Fruit fly (Drosophila melanogaster) whole organism, pupa: ENCODE measurements around the gene NUCB1.

ENCODE experiments used
- CG34367 ChIP-seq: fragments of 200-800 bp; sonication (Bioruptor generic); optimal IDR thresholded peaks from 2 replicates; lab custom pipeline; 2018; ENCODE audit warnings: missing biosample characterization, mild to moderate bottlenecking, missing genetic modification characterization
- CG4496 ChIP-seq: fragments of 200-800 bp; sonication (Bioruptor generic); IDR thresholded peaks from 3 replicates; pipeline ENCODE4 v1.3.6; 2022; ENCODE audit warnings: missing biosample characterization, missing genetic modification characterization
- CG8301 ChIP-seq: fragments of 200-800 bp; sonication (Bioruptor generic); optimal IDR thresholded peaks from 2 replicates; lab custom pipeline; 2018; ENCODE audit warnings: missing biosample characterization, mild to moderate bottlenecking, missing genetic modification characterization
- D1 ChIP-seq: fragments of 200-800 bp; sonication (Bioruptor generic); optimal IDR thresholded peaks from 2 replicates; lab custom pipeline; 2018; ENCODE audit warnings: missing biosample characterization, mild to moderate bottlenecking, missing genetic modification characterization, moderate library complexity
- EcR ChIP-seq: fragments of 200-800 bp; sonication (Bioruptor generic); optimal IDR thresholded peaks from 3 replicates; lab custom pipeline; 2019; ENCODE audit warnings: missing biosample characterization, missing genetic modification characterization, mild to moderate bottlenecking, moderate library complexity, missing genetic modification reagents
- Ets98B ChIP-seq: fragments of 200-800 bp; sonication (Bioruptor generic); IDR thresholded peaks from 2 replicates; pipeline ENCODE4 v1.3.6; 2022; ENCODE audit warnings: missing biosample characterization, missing genetic modification characterization
- Pif1A ChIP-seq: fragments of 200-800 bp; sonication (Bioruptor generic); optimal IDR thresholded peaks from 3 replicates; lab custom pipeline; 2016; ENCODE audit warnings: missing biosample characterization, missing genetic modification characterization
- Pif1B ChIP-seq: fragments of 200-800 bp; sonication (Bioruptor generic); optimal IDR thresholded peaks from 3 replicates; lab custom pipeline; 2016; ENCODE audit warnings: missing biosample characterization, missing genetic modification characterization
- Snoo ChIP-seq: fragments of 200-800 bp; sonication (Bioruptor generic); optimal IDR thresholded peaks from 3 replicates; lab custom pipeline; 2017; ENCODE audit warnings: missing biosample characterization, mild to moderate bottlenecking, missing genetic modification characterization, inconsistent platforms
- fd96Ca ChIP-seq: fragments of 200-800 bp; sonication (Bioruptor generic); IDR thresholded peaks from 3 replicates; pipeline ENCODE4 v1.3.6; 2022; ENCODE audit warnings: missing biosample characterization, missing genetic modification characterization

DNA sequence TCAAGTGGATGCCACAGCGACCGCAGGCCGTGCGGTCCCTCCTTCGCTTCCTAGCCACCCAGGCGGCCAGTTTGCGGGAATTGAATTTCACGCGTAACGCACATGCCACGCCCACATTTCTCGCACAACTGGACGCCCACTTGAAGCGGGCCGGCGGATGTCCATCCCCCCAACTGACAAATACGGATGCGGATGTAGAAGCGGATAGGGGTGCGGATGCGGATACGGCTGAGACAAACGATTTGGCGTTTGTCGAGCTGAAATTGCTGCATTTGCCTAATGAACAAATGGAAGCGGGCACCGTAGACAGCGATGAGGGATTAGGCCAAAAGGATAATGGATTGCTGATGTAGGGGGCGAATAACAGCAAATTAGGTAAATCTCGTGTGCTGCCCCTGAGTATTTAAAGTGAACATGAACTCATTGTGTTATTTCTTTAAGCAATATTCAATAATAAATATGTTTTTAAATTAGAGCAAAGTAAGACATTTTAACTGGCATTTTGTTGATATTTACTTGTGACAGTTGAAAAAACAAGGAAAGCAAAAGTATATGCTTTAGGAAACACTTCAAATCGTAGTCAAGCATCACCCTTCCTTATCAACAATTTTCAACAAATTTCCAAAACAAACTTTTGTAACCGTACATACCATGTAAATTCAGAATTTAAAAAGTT lies 42.9 kb downstream of the NUCB1 start, which contains the start of gene CG32181:
- TF ChIP-seq D1 (tag; lab: Kevin White, UChicago) = no peak
- TF ChIP-seq CG4496 (GFP tag; lab: Robert Waterston, UW) = no peak
- TF ChIP-seq Pif1A (GFP tag; lab: Kevin White, UChicago) = no peak
- no peak for TF ChIP-seq CG8301 (tag; lab: Kevin White, UChicago)
- TF ChIP-seq fd96Ca (GFP tag; lab: Robert Waterston, UW) = no peak
- no peak for TF ChIP-seq EcR
- no peak for TF ChIP-seq CG34367 (tag; lab: Kevin White, UChicago)
- no peak for TF ChIP-seq Snoo (tag; lab: Kevin White, UChicago)
- TF ChIP-seq Ets98B (GFP tag; lab: Robert Waterston, UW) = no peak
- no peak for TF ChIP-seq Pif1B
